Worm (Caenorhabditis elegans) whole organism, L4 larva: ENCODE measurements around the gene srh-146.

ENCODE experiments used
- ama-1 ChIP-seq: fragments of 150-350 bp; optimal IDR thresholded peaks from 2 replicates; lab custom pipeline; 2014; ENCODE audit warnings: inconsistent platforms, mixed read lengths
- attf-4 ChIP-seq: sonication (generic microtip); optimal IDR thresholded peaks from 3 replicates; lab custom pipeline; 2017; ENCODE audit warnings: missing biosample characterization, missing genetic modification characterization
- lin-39 ChIP-seq: fragments of 150-350 bp; optimal IDR thresholded peaks from 2 replicates; lab custom pipeline; 2014; ENCODE audit warnings: missing biosample characterization, missing genetic modification reagents, missing genetic modification characterization
- snpc-4 ChIP-seq: fragments of 150-350 bp; optimal IDR thresholded peaks from 2 replicates; lab custom pipeline; 2014; ENCODE audit warnings: missing biosample characterization, missing genetic modification characterization

DNA sequence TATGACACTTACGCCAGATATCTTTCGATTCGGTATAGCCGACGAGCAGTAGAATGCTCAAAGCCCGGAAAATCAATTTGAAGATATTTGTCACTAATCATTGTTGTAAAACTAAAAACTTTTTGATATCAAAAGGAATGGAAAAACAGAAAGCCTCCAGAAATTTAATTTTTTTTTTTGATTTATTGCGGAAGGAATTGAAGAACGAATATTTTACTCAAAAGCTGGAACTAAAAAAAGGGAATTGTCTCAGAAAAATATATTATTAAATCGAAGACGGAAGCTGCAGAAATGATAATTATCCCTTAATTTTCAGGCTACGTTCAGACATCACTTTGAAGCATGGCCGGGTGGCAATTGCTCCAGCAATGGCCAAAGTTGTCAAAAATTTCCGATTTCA, 29.8 kb downstream of the srh-146 start, which contains the start of gene srw-137:
- no peak for TF ChIP-seq snpc-4 (tag; lab: Kevin White, UChicago)
- no peak for TF ChIP-seq attf-4 (tag; lab: Kevin White, UChicago)
- no peak for TF ChIP-seq lin-39
- no peak for TF ChIP-seq ama-1
